Worm (Caenorhabditis elegans) whole organism, young adult: ENCODE results near the gene hoe-1.

Experiments used
- B0336.3 ChIP-seq: fragments of 200-800 bp; sonication (Bioruptor generic); IDR thresholded peaks from 2 replicates; pipeline ENCODE4 v1.3.6; 2022; ENCODE audit warnings: missing genetic modification characterization, missing compliant biosample characterization
- C17E4.6 ChIP-seq: fragments of 200-800 bp; sonication (Bioruptor generic); IDR thresholded peaks from 2 replicates; pipeline ENCODE4 v1.3.6; 2022; ENCODE audit warnings: missing genetic modification reagents, missing genetic modification characterization, missing compliant biosample characterization
- F23B12.7 ChIP-seq: sonication (generic microtip); optimal IDR thresholded peaks from 2 replicates; lab custom pipeline; 2017; ENCODE audit warnings: missing genetic modification characterization, mild to moderate bottlenecking, missing compliant biosample characterization, antibody characterized with exemption, moderate library complexity; ENCODE audit not compliant: insufficient read depth
- F37B4.10 ChIP-seq: fragments of 200-800 bp; sonication (Bioruptor generic); IDR thresholded peaks from 2 replicates; pipeline ENCODE4 v1.3.6; 2022; ENCODE audit warnings: missing genetic modification characterization, missing compliant biosample characterization
- F52B5.7 ChIP-seq: sonication (generic microtip); optimal IDR thresholded peaks from 2 replicates; lab custom pipeline; 2016; ENCODE audit warnings: mild to moderate bottlenecking, missing genetic modification characterization, missing compliant biosample characterization
- F57C9.4 ChIP-seq: sonication (generic microtip); optimal IDR thresholded peaks from 2 replicates; lab custom pipeline; 2017; ENCODE audit warnings: mild to moderate bottlenecking, missing genetic modification characterization, missing compliant biosample characterization
- Y53F4B.3 ChIP-seq: fragments of 200-800 bp; sonication (Bioruptor generic); IDR thresholded peaks from 2 replicates; pipeline ENCODE4 v1.3.6; 2022; ENCODE audit warnings: missing genetic modification reagents, missing genetic modification characterization, missing compliant biosample characterization
- Y67H2A.10 ChIP-seq: fragments of 200-800 bp; sonication (Bioruptor generic); conservative IDR thresholded peaks from 2 replicates; pipeline ENCODE4 v1.3.6; 2022; ENCODE audit warnings: missing genetic modification reagents, missing genetic modification characterization, missing compliant biosample characterization
- Y95B8A.8 ChIP-seq: fragments of 200-800 bp; sonication (Bioruptor generic); IDR thresholded peaks from 2 replicates; pipeline ENCODE4 v1.3.6; 2022; ENCODE audit warnings: missing genetic modification reagents, missing genetic modification characterization, missing compliant biosample characterization
- aptf-2 ChIP-seq: fragments of 200-800 bp; sonication (Bioruptor generic); conservative IDR thresholded peaks from 2 replicates; pipeline ENCODE4 v1.3.6; 2022; ENCODE audit warnings: missing genetic modification reagents, missing genetic modification characterization, missing compliant biosample characterization
- atf-7 ChIP-seq: sonication (generic microtip); optimal IDR thresholded peaks from 2 replicates; lab custom pipeline; 2017; ENCODE audit warnings: mild to moderate bottlenecking, missing genetic modification characterization, missing compliant biosample characterization
- athp-1 ChIP-seq: sonication (generic microtip); optimal IDR thresholded peaks from 2 replicates; lab custom pipeline; 2017; ENCODE audit warnings: mild to moderate bottlenecking, missing genetic modification characterization, missing compliant biosample characterization
- attf-6 ChIP-seq: fragments of 200-800 bp; sonication (Bioruptor generic); IDR thresholded peaks from 2 replicates; pipeline ENCODE4 v1.3.6; 2022; ENCODE audit warnings: missing genetic modification reagents, missing genetic modification characterization, missing compliant biosample characterization
- bed-2 ChIP-seq: fragments of 200-800 bp; sonication (Bioruptor generic); IDR thresholded peaks from 2 replicates; pipeline ENCODE4 v1.3.6; 2022; ENCODE audit warnings: missing genetic modification reagents, missing genetic modification characterization, missing compliant biosample characterization
- cebp-1 ChIP-seq, 2 experiments: fragments of 200-800 bp in 1 of 2; sonication (Bioruptor generic) in 1 of 2; sonication (generic microtip) in 1 of 2; IDR thresholded peaks in 1 of 2; optimal IDR thresholded peaks in 1 of 2; 2 replicates each; pipeline versions ENCODE4 v1.3.6 to Lab custom; 2017 to 2022; ENCODE audit warnings: missing compliant biosample characterization in 2 of 2, missing genetic modification characterization in 2 of 2, mild to moderate bottlenecking in 1 of 2, missing genetic modification reagents in 1 of 2, moderate library complexity in 1 of 2
- ceh-58 ChIP-seq: fragments of 200-800 bp; sonication (Bioruptor generic); IDR thresholded peaks from 2 replicates; pipeline ENCODE4 v1.3.6; 2022; ENCODE audit warnings: missing genetic modification characterization, missing compliant biosample characterization
- chd-7 ChIP-seq: sonication (generic microtip); optimal IDR thresholded peaks from 2 replicates; lab custom pipeline; 2016; ENCODE audit warnings: mild to moderate bottlenecking, missing genetic modification characterization, moderate library complexity, missing compliant biosample characterization
- dox-1 ChIP-seq: fragments of 200-800 bp; sonication (Bioruptor generic); IDR thresholded peaks from 2 replicates; pipeline ENCODE4 v1.3.6; 2022; ENCODE audit warnings: missing genetic modification reagents, missing genetic modification characterization, missing compliant biosample characterization
- efl-1 ChIP-seq: fragments of 150-350 bp; optimal IDR thresholded peaks from 2 replicates; lab custom pipeline; 2014; ENCODE audit warnings: missing biosample characterization, missing genetic modification reagents, missing genetic modification characterization
- egl-18 ChIP-seq: fragments of 200-800 bp; sonication (Bioruptor generic); IDR thresholded peaks from 2 replicates; pipeline ENCODE4 v1.3.6; 2022; ENCODE audit warnings: missing genetic modification reagents, missing genetic modification characterization, missing compliant biosample characterization
- ekl-4 ChIP-seq: fragments of 200-800 bp; sonication (Bioruptor generic); IDR thresholded peaks from 2 replicates; pipeline ENCODE4 v1.3.6; 2022; ENCODE audit warnings: missing genetic modification reagents, missing genetic modification characterization, missing compliant biosample characterization
- fkh-3 ChIP-seq: sonication (generic microtip); optimal IDR thresholded peaks from 2 replicates; lab custom pipeline; 2016; ENCODE audit warnings: mild to moderate bottlenecking, missing genetic modification characterization, missing compliant biosample characterization
- hrde-1 ChIP-seq: sonication (generic microtip); optimal IDR thresholded peaks from 2 replicates; lab custom pipeline; 2016; ENCODE audit warnings: missing genetic modification characterization, mild to moderate bottlenecking, missing compliant biosample characterization, moderate library complexity, missing genotype, missing genetic modification reagents, borderline replicate concordance
- lin-26 ChIP-seq: fragments of 200-800 bp; sonication (Bioruptor generic); IDR thresholded peaks from 2 replicates; pipeline ENCODE4 v1.3.6; 2022; ENCODE audit warnings: missing genetic modification reagents, missing genetic modification characterization, missing compliant biosample characterization
- lin-54 ChIP-seq: fragments of 200-800 bp; sonication (Bioruptor generic); optimal IDR thresholded peaks from 2 replicates; lab custom pipeline; 2018; ENCODE audit warnings: mild to moderate bottlenecking, missing genetic modification characterization, missing compliant biosample characterization
- lir-1 ChIP-seq: fragments of 200-800 bp; sonication (Bioruptor generic); conservative IDR thresholded peaks from 2 replicates; pipeline ENCODE4 v1.3.6; 2022; ENCODE audit warnings: missing genetic modification reagents, missing genetic modification characterization, missing compliant biosample characterization
- lsy-27 ChIP-seq: sonication (generic microtip); optimal IDR thresholded peaks from 2 replicates; lab custom pipeline; 2017; ENCODE audit warnings: missing genetic modification characterization, mild to moderate bottlenecking, missing compliant biosample characterization, antibody characterized with exemption, missing genotype, borderline replicate concordance; ENCODE audit not compliant: insufficient read depth
- madf-6 ChIP-seq: fragments of 200-800 bp; sonication (Bioruptor generic); IDR thresholded peaks from 2 replicates; pipeline ENCODE4 v1.3.6; 2022; ENCODE audit warnings: missing genetic modification reagents, missing genetic modification characterization, missing compliant biosample characterization
- madf-8 ChIP-seq: fragments of 200-800 bp; sonication (Bioruptor generic); conservative IDR thresholded peaks from 2 replicates; pipeline ENCODE4 v1.3.6; 2022; ENCODE audit warnings: missing genetic modification reagents, missing genetic modification characterization, missing compliant biosample characterization
- mcd-1 ChIP-seq: fragments of 200-800 bp; sonication (Bioruptor generic); IDR thresholded peaks from 2 replicates; pipeline ENCODE4 v1.3.6; 2022; ENCODE audit warnings: missing genetic modification reagents, missing genetic modification characterization, missing compliant biosample characterization
- mes-4 ChIP-seq: sonication (generic microtip); optimal IDR thresholded peaks from 2 replicates; lab custom pipeline; 2016; ENCODE audit warnings: missing genotype, missing genetic modification characterization, missing compliant biosample characterization
- nhr-179 ChIP-seq: sonication (generic microtip); optimal IDR thresholded peaks from 2 replicates; lab custom pipeline; 2016; ENCODE audit warnings: mild to moderate bottlenecking, missing genetic modification characterization, missing compliant biosample characterization
- nhr-90 ChIP-seq: sonication (generic microtip); optimal IDR thresholded peaks from 2 replicates; lab custom pipeline; 2016; ENCODE audit warnings: missing genotype, mild to moderate bottlenecking, missing genetic modification characterization, missing compliant biosample characterization
- rpc-1 ChIP-seq, 2 experiments: fragments of 150-350 bp in 1 of 2; sonication (generic microtip) in 1 of 2; optimal IDR thresholded peaks; 2 replicates each; lab custom pipeline; 2014 to 2018; ENCODE audit warnings: missing biosample characterization in 1 of 2, missing genetic modification characterization in 1 of 2, missing genetic modification reagents in 1 of 2, missing genotype in 1 of 2
- snpc-1.3 ChIP-seq: sonication (generic microtip); optimal IDR thresholded peaks from 2 replicates; lab custom pipeline; 2017; ENCODE audit warnings: missing genetic modification characterization, mild to moderate bottlenecking, missing compliant biosample characterization, antibody characterized with exemption, moderate library complexity, missing genotype, missing genetic modification reagents; ENCODE audit not compliant: insufficient read depth
- snpc-4 ChIP-seq, 5 experiments: fragments of 150-350 bp in 1 of 5; sonication (generic microtip) in 4 of 5; optimal IDR thresholded peaks; 2 replicates each; lab custom pipeline; 2014 to 2018; ENCODE audit warnings: missing genetic modification characterization in 5 of 5, missing biosample characterization in 3 of 5, antibody characterized with exemption in 2 of 5, mild to moderate bottlenecking in 2 of 5, missing compliant biosample characterization in 2 of 5, missing genotype in 2 of 5, moderate library complexity in 2 of 5, missing genetic modification reagents in 1 of 5
- xnd-1 ChIP-seq: sonication (generic microtip); optimal IDR thresholded peaks from 2 replicates; lab custom pipeline; 2016; ENCODE audit warnings: missing genotype, missing genetic modification reagents, missing genetic modification characterization, missing compliant biosample characterization
- zfh-2 ChIP-seq: fragments of 200-800 bp; sonication (Bioruptor generic); conservative IDR thresholded peaks from 2 replicates; pipeline ENCODE4 v1.3.6; 2022; ENCODE audit warnings: missing genetic modification reagents, missing genetic modification characterization, missing compliant biosample characterization
- zim-3 ChIP-seq: sonication (generic microtip); optimal IDR thresholded peaks from 2 replicates; lab custom pipeline; 2017; ENCODE audit warnings: mild to moderate bottlenecking, missing genetic modification characterization, moderate library complexity, missing compliant biosample characterization
- ztf-22 ChIP-seq: fragments of 200-800 bp; sonication (Bioruptor generic); optimal IDR thresholded peaks from 2 replicates; lab custom pipeline; 2018; ENCODE audit warnings: mild to moderate bottlenecking, missing genetic modification characterization, moderate library complexity, missing compliant biosample characterization
- ztf-25 ChIP-seq: fragments of 200-800 bp; sonication (Bioruptor generic); IDR thresholded peaks from 2 replicates; pipeline ENCODE4 v1.3.6; 2022; ENCODE audit warnings: missing genetic modification reagents, missing genetic modification characterization, missing compliant biosample characterization

hoe-1 gene

DNA sequence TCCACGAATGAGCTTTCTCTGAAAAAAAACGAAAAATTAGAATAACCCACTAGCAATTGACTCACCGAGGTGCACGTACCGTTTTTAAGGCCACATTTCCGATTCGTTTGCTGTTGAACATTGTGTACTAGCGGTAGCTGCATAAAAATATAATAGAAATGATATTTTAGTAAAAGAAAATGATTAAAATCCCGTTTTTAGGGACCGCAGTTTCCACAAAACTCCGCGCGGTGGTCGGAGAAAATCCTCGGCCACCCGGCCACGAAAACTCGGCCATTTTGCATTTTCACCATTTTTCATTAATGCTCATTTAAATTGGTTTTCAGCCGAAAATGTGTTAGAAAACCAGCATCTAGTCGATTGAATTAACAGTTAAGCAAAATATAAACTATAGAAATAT, 31.7 kb downstream of the hoe-1 start, which contains the start of gene yars-2 (continued):
- TF ChIP-seq rpc-1 (optimal IDR thresholded peaks at IDR 0.05; lab: Kevin White, UChicago) (no peak), rpc-1 (tag; optimal IDR thresholded peaks at IDR 0.05; lab: Kevin White, UChicago) (no peak), lir-1 (GFP tag; lab: Robert Waterston, UW) (no peak; the same call in 1 of the 2 replicates), hrde-1 (tag; lab: Kevin White, UChicago) (no peak), aptf-2 (GFP tag; lab: Robert Waterston, UW) (no peak), C17E4.6 (GFP tag; lab: Robert Waterston, UW) (peak; percentile 43; the same call in 1 of the 2 replicates), dox-1 (GFP tag; lab: Robert Waterston, UW) (peak; percentile 73), efl-1 (no peak), zim-3 (tag; lab: Kevin White, UChicago) (no peak), athp-1 (tag; lab: Kevin White, UChicago) (peak; percentile 54), snpc-1.3 (tag; lab: Kevin White, UChicago) (no peak), madf-6 (GFP tag; lab: Robert Waterston, UW) (peak; percentile 32), Y95B8A.8 (GFP tag; lab: Robert Waterston, UW) (no peak), attf-6 (GFP tag; lab: Robert Waterston, UW) (no peak), zfh-2 (GFP tag; lab: Robert Waterston, UW) (no peak), F23B12.7 (tag; lab: Kevin White, UChicago) (peak; percentile 15), B0336.3 (GFP tag; lab: Robert Waterston, UW) (0 out of 2 replicates have a peak, but pooled peaks have one; percentile 9), fkh-3 (tag; lab: Kevin White, UChicago) (no peak), cebp-1 (GFP tag; IDR thresholded peaks at IDR 0.05; lab: Robert Waterston, UW) (no peak), cebp-1 (tag; optimal IDR thresholded peaks at IDR 0.05; lab: Kevin White, UChicago) (no peak), F57C9.4 (tag; lab: Kevin White, UChicago) (no peak), ztf-25 (GFP tag; lab: Robert Waterston, UW) (0 out of 2 replicates have a peak, but pooled peaks have one; percentile 15), lsy-27 (no peak), ceh-58 (no peak), lin-54 (GFP tag; lab: Kevin White, UChicago) (peak; percentile 23), nhr-90 (tag; lab: Kevin White, UChicago) (no peak), atf-7 (tag; lab: Kevin White, UChicago) (no peak), lin-26 (GFP tag; lab: Robert Waterston, UW) (no peak), mes-4 (no peak), egl-18 (no peak), bed-2 (GFP tag; lab: Robert Waterston, UW) (no peak), ztf-22 (no peak), snpc-4 (GFP tag; optimal IDR thresholded peaks at IDR 0.05; lab: Kevin White, UChicago) (peak; percentile 26), snpc-4 (tag; optimal IDR thresholded peaks at IDR 0.05; lab: Kevin White, UChicago) (peak in 2 of 4 experiments; percentile 13 to 32), Y53F4B.3 (GFP tag; lab: Robert Waterston, UW) (no peak), nhr-179 (no peak)
- TF ChIP-seq, all 124 proteins: peak for 17

- peak; percentile 46; the same call in 1 of the 2 replicates for TF ChIP-seq ekl-4 (GFP tag; lab: Robert Waterston, UW)
- peak; percentile 0 for TF ChIP-seq xnd-1 (tag; lab: Kevin White, UChicago)
- TF ChIP-seq F37B4.10 (GFP tag; lab: Robert Waterston, UW): no peak
- TF ChIP-seq madf-8: no peak
- peak; percentile 77 for TF ChIP-seq zfh-2 (GFP tag; lab: Robert Waterston, UW)
- TF ChIP-seq madf-6 (GFP tag; lab: Robert Waterston, UW): peak; percentile 53
- peak; percentile 34 for TF ChIP-seq mcd-1
- 0 out of 2 replicates have a peak, but pooled peaks have one; percentile 36 for TF ChIP-seq ceh-58
- TF ChIP-seq dox-1 (GFP tag; lab: Robert Waterston, UW): peak; percentile 53; the same call in 1 of the 2 replicates
- 0 out of 2 replicates have a peak, but pooled peaks have one; percentile 53 for TF ChIP-seq lin-26 (GFP tag; lab: Robert Waterston, UW)
- TF ChIP-seq F52B5.7 (tag; lab: Kevin White, UChicago): peak; percentile 71
- TF ChIP-seq chd-7 (tag; lab: Kevin White, UChicago): peak; percentile 55
- TF ChIP-seq mes-4: peak; percentile 18
- TF ChIP-seq Y67H2A.10 (GFP tag; lab: Robert Waterston, UW): no peak
Measured at ce11 chrIV:4710459-4710858, 33.6 kb downstream of the hoe-1 start, which contains the start of gene cif-1. TSS of gene cif-1 (minus strand) at chrIV:4710755.
